Worm (Caenorhabditis elegans): ENCODE data around the gene tbc-12.

Gene tbc-12

ce11 chrX:2536246-2536772 lies 4.1 kb upstream of the tbc-12 start (continued):
- TF ChIP-seq mls-2 (tag; optimal IDR thresholded peaks at IDR 0.05) = peak; percentile 85
- TF ChIP-seq nhr-2 (tag; optimal IDR thresholded peaks at IDR 0.05) = peak; percentile 95
- TF ChIP-seq ceh-39 (tag; optimal IDR thresholded peaks at IDR 0.05) = peak; percentile 73
- TF ChIP-seq elt-3 (tag; optimal IDR thresholded peaks at IDR 0.05) = no peak

- TF ChIP-seq ham-2 (GFP tag; optimal IDR thresholded peaks at IDR 0.05) (no peak), M03D4.4 (tag; optimal IDR thresholded peaks at IDR 0.05) (no peak), nhr-76 (tag; optimal IDR thresholded peaks at IDR 0.05) (no peak), lin-32 (GFP tag; optimal IDR thresholded peaks at IDR 0.05) (no peak), nhr-28 (tag; optimal IDR thresholded peaks at IDR 0.05) (no peak), mls-2 (tag; optimal IDR thresholded peaks at IDR 0.05) (no peak), blmp-1 (tag; optimal IDR thresholded peaks at IDR 0.05) (no peak), tbx-8 (GFP tag; optimal IDR thresholded peaks at IDR 0.05) (no peak), ztf-11 (tag; optimal IDR thresholded peaks at IDR 0.05) (no peak), unc-39 (tag; optimal IDR thresholded peaks at IDR 0.05) (no peak), cnd-1 (tag; optimal IDR thresholded peaks at IDR 0.05) (no peak), mep-1 (tag; optimal IDR thresholded peaks at IDR 0.05) (no peak), flh-1 (GFP tag; optimal IDR thresholded peaks at IDR 0.05) (no peak), mab-5 (tag; optimal IDR thresholded peaks at IDR 0.05) (no peak), sptf-1 (tag; optimal IDR thresholded peaks at IDR 0.05) (no peak), nhr-12 (tag; optimal IDR thresholded peaks at IDR 0.05) (no peak)
Measured at ce11 chrX:2531276-2531675, 981 bp downstream of the tbc-12 start.

ce11 chrX:2527877-2528276 lies 4.4 kb downstream of the tbc-12 start:
- TF ChIP-seq bed-3 (GFP tag; optimal IDR thresholded peaks at IDR 0.05) (no peak), sptf-1 (tag; optimal IDR thresholded peaks at IDR 0.05) (peak; percentile 45), mep-1 (tag; optimal IDR thresholded peaks at IDR 0.05) (no peak), mls-2 (tag; optimal IDR thresholded peaks at IDR 0.05) (no peak), lsy-2 (tag; optimal IDR thresholded peaks at IDR 0.05) (no peak), unc-120 (tag; optimal IDR thresholded peaks at IDR 0.05; ENCODE audit: poor library complexity, severe bottlenecking) (peak; percentile 37), cnd-1 (tag; optimal IDR thresholded peaks at IDR 0.05) (peak; percentile 8)

- TF ChIP-seq zip-8 (tag; optimal IDR thresholded peaks at IDR 0.05) = no peak
- no peak for TF ChIP-seq unc-39 (tag; optimal IDR thresholded peaks at IDR 0.05)
- TF ChIP-seq mls-2 (tag; optimal IDR thresholded peaks at IDR 0.05) = no peak
- no peak for TF ChIP-seq tbx-8 (GFP tag; optimal IDR thresholded peaks at IDR 0.05)
- TF ChIP-seq ztf-11 (tag; optimal IDR thresholded peaks at IDR 0.05) = no peak
- TF ChIP-seq mab-5 (tag; optimal IDR thresholded peaks at IDR 0.05) = no peak
- no peak for TF ChIP-seq M03D4.4 (tag; optimal IDR thresholded peaks at IDR 0.05)
- TF ChIP-seq ceh-39 (tag; optimal IDR thresholded peaks at IDR 0.05) = no peak
- no peak for TF ChIP-seq snpc-4 (tag; optimal IDR thresholded peaks at IDR 0.05)
- no peak for TF ChIP-seq bed-3 (GFP tag; optimal IDR thresholded peaks at IDR 0.05)
- TF ChIP-seq hlh-1 (tag; optimal IDR thresholded peaks at IDR 0.05) = no peak
Measured at ce11 chrX:2527194-2527593, 5.1 kb downstream of the tbc-12 start.

ce11 chrX:2526078-2526477 lies 6.2 kb downstream of the tbc-12 start:
- no peak for TF ChIP-seq nhr-237 (tag; optimal IDR thresholded peaks at IDR 0.05)
- TF ChIP-seq unc-39 (tag; optimal IDR thresholded peaks at IDR 0.05) = no peak
- no peak for TF ChIP-seq ceh-39 (tag; optimal IDR thresholded peaks at IDR 0.05)
- TF ChIP-seq elt-1 (tag; optimal IDR thresholded peaks at IDR 0.05; ENCODE audit: borderline replicate concordance, insufficient read depth) = no peak
- TF ChIP-seq bed-3 (GFP tag; optimal IDR thresholded peaks at IDR 0.05) = no peak
- TF ChIP-seq flh-1 (GFP tag; optimal IDR thresholded peaks at IDR 0.05) = no peak
- no peak for TF ChIP-seq sptf-1 (tag; optimal IDR thresholded peaks at IDR 0.05)
- TF ChIP-seq mep-1 (tag; optimal IDR thresholded peaks at IDR 0.05) = no peak

- TF ChIP-seq blmp-1 (tag; optimal IDR thresholded peaks at IDR 0.05) (no peak), lin-32 (GFP tag; optimal IDR thresholded peaks at IDR 0.05) (no peak), ces-1 (GFP tag; optimal IDR thresholded peaks at IDR 0.05) (peak; percentile 51), lsy-2 (tag; optimal IDR thresholded peaks at IDR 0.05) (no peak), drap-1 (GFP tag; optimal IDR thresholded peaks at IDR 0.05) (no peak), flh-1 (GFP tag; optimal IDR thresholded peaks at IDR 0.05) (no peak)
Measured at ce11 chrX:2522658-2523057, 9.6 kb downstream of the tbc-12 start.

Measured in whole organism, mixed stage, embryonic.